Worm (Caenorhabditis elegans) whole organism, young adult: ENCODE data around the gene nspb-3.

Source experiments
- B0261.1 ChIP-seq: sonication (generic microtip); optimal IDR thresholded peaks from 2 replicates; lab custom pipeline; 2016; ENCODE audit warnings: mild to moderate bottlenecking, missing genetic modification characterization, moderate library complexity, missing compliant biosample characterization
- F22D6.2 ChIP-seq: sonication (generic microtip); optimal IDR thresholded peaks from 2 replicates; lab custom pipeline; 2016; ENCODE audit warnings: mild to moderate bottlenecking, missing genetic modification characterization, missing compliant biosample characterization
- F52B5.7 ChIP-seq: sonication (generic microtip); optimal IDR thresholded peaks from 2 replicates; lab custom pipeline; 2016; ENCODE audit warnings: mild to moderate bottlenecking, missing genetic modification characterization, missing compliant biosample characterization
- Y53G8AR.9 ChIP-seq: fragments of 200-800 bp; sonication (Bioruptor generic); conservative IDR thresholded peaks from 2 replicates; pipeline ENCODE4 v1.3.6; 2022; ENCODE audit warnings: missing genetic modification reagents, missing genetic modification characterization, missing compliant biosample characterization
- akir-1 ChIP-seq: fragments of 200-800 bp; sonication (Bioruptor generic); optimal IDR thresholded peaks from 2 replicates; lab custom pipeline; 2018; ENCODE audit warnings: mild to moderate bottlenecking, missing genetic modification characterization, moderate library complexity, missing compliant biosample characterization
- athp-1 ChIP-seq: sonication (generic microtip); optimal IDR thresholded peaks from 2 replicates; lab custom pipeline; 2017; ENCODE audit warnings: mild to moderate bottlenecking, missing genetic modification characterization, missing compliant biosample characterization
- attf-3 ChIP-seq: fragments of 200-800 bp; sonication (Bioruptor generic); conservative IDR thresholded peaks from 2 replicates; pipeline ENCODE4 v1.3.6; 2022; ENCODE audit warnings: missing genetic modification reagents, missing genetic modification characterization, missing compliant biosample characterization
- attf-5 ChIP-seq: fragments of 200-800 bp; sonication (Bioruptor generic); optimal IDR thresholded peaks from 2 replicates; lab custom pipeline; 2018; ENCODE audit warnings: mild to moderate bottlenecking, missing genetic modification characterization, missing compliant biosample characterization
- cebp-1 ChIP-seq, 2 experiments: fragments of 200-800 bp in 1 of 2; sonication (Bioruptor generic) in 1 of 2; sonication (generic microtip) in 1 of 2; IDR thresholded peaks in 1 of 2; optimal IDR thresholded peaks in 1 of 2; 2 replicates each; pipeline versions ENCODE4 v1.3.6 to Lab custom; 2017 to 2022; ENCODE audit warnings: missing compliant biosample characterization in 2 of 2, missing genetic modification characterization in 2 of 2, mild to moderate bottlenecking in 1 of 2, missing genetic modification reagents in 1 of 2, moderate library complexity in 1 of 2
- efl-1 ChIP-seq: fragments of 150-350 bp; optimal IDR thresholded peaks from 2 replicates; lab custom pipeline; 2014; ENCODE audit warnings: missing biosample characterization, missing genetic modification reagents, missing genetic modification characterization
- egl-44 ChIP-seq: fragments of 200-800 bp; sonication (Bioruptor generic); IDR thresholded peaks from 2 replicates; pipeline ENCODE4 v1.3.6; 2022; ENCODE audit warnings: missing genetic modification reagents, missing genetic modification characterization, missing compliant biosample characterization
- hmg-1.2 ChIP-seq: fragments of 200-800 bp; sonication (Bioruptor generic); IDR thresholded peaks from 2 replicates; pipeline ENCODE4 v1.3.6; 2022; ENCODE audit warnings: missing genetic modification reagents, missing genetic modification characterization, missing compliant biosample characterization
- lag-1 ChIP-seq: fragments of 200-800 bp; sonication (Bioruptor generic); IDR thresholded peaks from 2 replicates; pipeline ENCODE4 v1.3.6; 2022; ENCODE audit warnings: missing genetic modification reagents, missing genetic modification characterization, missing compliant biosample characterization
- let-526 ChIP-seq: fragments of 200-800 bp; sonication (Bioruptor generic); IDR thresholded peaks from 2 replicates; pipeline ENCODE4 v1.3.6; 2022; ENCODE audit warnings: missing genetic modification reagents, missing genetic modification characterization, missing compliant biosample characterization
- lin-35 ChIP-seq, 3 experiments: fragments of 150-350 bp in 2 of 3; sonication (generic microtip) in 1 of 3; optimal IDR thresholded peaks; 2 replicates each; lab custom pipeline; 2014 to 2018; ENCODE audit warnings: missing biosample characterization in 3 of 3, missing genetic modification characterization in 3 of 3, missing genetic modification reagents in 3 of 3
- madf-6 ChIP-seq: fragments of 200-800 bp; sonication (Bioruptor generic); IDR thresholded peaks from 2 replicates; pipeline ENCODE4 v1.3.6; 2022; ENCODE audit warnings: missing genetic modification reagents, missing genetic modification characterization, missing compliant biosample characterization
- madf-8 ChIP-seq: fragments of 200-800 bp; sonication (Bioruptor generic); conservative IDR thresholded peaks from 2 replicates; pipeline ENCODE4 v1.3.6; 2022; ENCODE audit warnings: missing genetic modification reagents, missing genetic modification characterization, missing compliant biosample characterization
- mes-4 ChIP-seq: sonication (generic microtip); optimal IDR thresholded peaks from 2 replicates; lab custom pipeline; 2016; ENCODE audit warnings: missing genotype, missing genetic modification characterization, missing compliant biosample characterization
- nfyb-1 ChIP-seq: fragments of 200-800 bp; sonication (Bioruptor generic); IDR thresholded peaks from 2 replicates; pipeline ENCODE4 v1.3.6; 2022; ENCODE audit warnings: missing genetic modification reagents, missing genetic modification characterization, missing compliant biosample characterization
- nhr-179 ChIP-seq: sonication (generic microtip); optimal IDR thresholded peaks from 2 replicates; lab custom pipeline; 2016; ENCODE audit warnings: mild to moderate bottlenecking, missing genetic modification characterization, missing compliant biosample characterization
- pbrm-1 ChIP-seq: fragments of 200-800 bp; sonication (Bioruptor generic); IDR thresholded peaks from 2 replicates; pipeline ENCODE4 v1.3.6; 2022; ENCODE audit warnings: missing genetic modification reagents, missing genetic modification characterization, missing compliant biosample characterization
- rcor-1 ChIP-seq: fragments of 200-800 bp; sonication (Bioruptor generic); IDR thresholded peaks from 2 replicates; pipeline ENCODE4 v1.3.6; 2022; ENCODE audit warnings: missing genetic modification reagents, missing genetic modification characterization, missing compliant biosample characterization
- rec-8 ChIP-seq, 2 experiments: sonication (generic microtip); optimal IDR thresholded peaks; 2 replicates each; lab custom pipeline; 2016; ENCODE audit warnings: mild to moderate bottlenecking in 2 of 2, missing genetic modification characterization in 2 of 2, missing genetic modification reagents in 2 of 2, missing genotype in 2 of 2, missing biosample characterization in 1 of 2, missing compliant biosample characterization in 1 of 2, moderate library complexity in 1 of 2
- tbp1 ChIP-seq: fragments of 200-800 bp; sonication (Bioruptor generic); optimal IDR thresholded peaks from 2 replicates; lab custom pipeline; 2018; ENCODE audit warnings: mild to moderate bottlenecking, missing genetic modification characterization, missing compliant biosample characterization
- tbx-9 ChIP-seq: sonication (generic microtip); optimal IDR thresholded peaks from 2 replicates; lab custom pipeline; 2016; ENCODE audit warnings: borderline replicate concordance, missing genetic modification characterization, inconsistent platforms, missing compliant biosample characterization
- zim-3 ChIP-seq: sonication (generic microtip); optimal IDR thresholded peaks from 2 replicates; lab custom pipeline; 2017; ENCODE audit warnings: mild to moderate bottlenecking, missing genetic modification characterization, moderate library complexity, missing compliant biosample characterization
- ztf-26 ChIP-seq: sonication (generic microtip); optimal IDR thresholded peaks from 2 replicates; lab custom pipeline; 2017; ENCODE audit warnings: missing genetic modification characterization, missing compliant biosample characterization

The nspb-3 gene

ce11 chrIV:6548609-6549008, 46.2 kb downstream of the nspb-3 start, which contains the start of gene fan-1 (continued):
- TF ChIP-seq efl-1 (GFP tag; lab: Kevin White, UChicago), result peak; percentile 72
- TF ChIP-seq cebp-1 (GFP tag; IDR thresholded peaks at IDR 0.05; lab: Robert Waterston, UW), result no peak
- TF ChIP-seq cebp-1 (tag; optimal IDR thresholded peaks at IDR 0.05; lab: Kevin White, UChicago), result peak; percentile 37
- TF ChIP-seq athp-1 (tag; lab: Kevin White, UChicago), result no peak
- TF ChIP-seq egl-44 (GFP tag; lab: Robert Waterston, UW), result no peak
- TF ChIP-seq Y53G8AR.9, result no peak
- no peak for TF ChIP-seq attf-5 (GFP tag; lab: Kevin White, UChicago)
- no peak for TF ChIP-seq attf-3 (GFP tag; lab: Robert Waterston, UW)
- TF ChIP-seq madf-6 (GFP tag; lab: Robert Waterston, UW), result no peak
- TF ChIP-seq lin-35 (GFP tag; optimal IDR thresholded peaks at IDR 0.05; lab: Kevin White, UChicago), result peak in 1 of 3 experiments; percentile 90
- TF ChIP-seq lag-1 (GFP tag; lab: Robert Waterston, UW), result no peak
- no peak for TF ChIP-seq tbx-9
- no peak for TF ChIP-seq rec-8 (tag; optimal IDR thresholded peaks at IDR 0.05; lab: Kevin White, UChicago)

ce11 chrIV:6547397-6547796, 47.4 kb downstream of the nspb-3 start:
- TF ChIP-seq rcor-1 (no peak), F22D6.2 (no peak), nfyb-1 (GFP tag; lab: Robert Waterston, UW) (no peak), ztf-26 (tag; lab: Kevin White, UChicago) (no peak), tbp1 (no peak), hmg-1.2 (GFP tag; lab: Robert Waterston, UW) (no peak), let-526 (GFP tag; lab: Robert Waterston, UW) (no peak), F52B5.7 (tag; lab: Kevin White, UChicago) (no peak), akir-1 (GFP tag; lab: Kevin White, UChicago) (no peak), efl-1 (GFP tag; lab: Kevin White, UChicago) (no peak), nhr-179 (tag; lab: Kevin White, UChicago) (no peak), mes-4 (no peak), pbrm-1 (no peak), lag-1 (GFP tag; lab: Robert Waterston, UW) (no peak), B0261.1 (no peak), zim-3 (no peak), madf-8 (GFP tag; lab: Robert Waterston, UW) (no peak)
- TF ChIP-seq, all 124 proteins: peak for 0
